Worm (Caenorhabditis elegans): ENCODE results near the gene cpn-2.

ce11 chrII:294606-295005 lies 43.0 kb upstream of the cpn-2 start, which contains the start of gene B0432.11:
- no peak for TF ChIP-seq ama-1 (optimal IDR thresholded peaks at IDR 0.05)
- TF ChIP-seq tra-4 (tag; optimal IDR thresholded peaks at IDR 0.05): no peak
- TF ChIP-seq tbx-37 (GFP tag; conservative IDR thresholded peaks at IDR 0.05): no peak
- TF ChIP-seq flt-1 (GFP tag; IDR thresholded peaks at IDR 0.05): no peak
- no peak for TF ChIP-seq pes-1 (GFP tag; IDR thresholded peaks at IDR 0.05)
- TF ChIP-seq sea-1 (GFP tag; conservative IDR thresholded peaks at IDR 0.05): no peak
- TF ChIP-seq scrt-1 (GFP tag; IDR thresholded peaks at IDR 0.05): no peak
- no peak for TF ChIP-seq hmg-4 (GFP tag; optimal IDR thresholded peaks at IDR 0.05)
